Worm (Caenorhabditis elegans): ENCODE data around the gene F52D2.6.

- TF ChIP-seq dpff-1 (tag; optimal IDR thresholded peaks at IDR 0.05) (no peak), Y56A3A.18 (GFP tag; IDR thresholded peaks at IDR 0.05) (no peak), aptf-2 (GFP tag; conservative IDR thresholded peaks at IDR 0.05) (no peak), snpc-3.4 (tag; optimal IDR thresholded peaks at IDR 0.05) (no peak), nhr-90 (tag; optimal IDR thresholded peaks at IDR 0.05) (no peak), ceh-58 (GFP tag; IDR thresholded peaks at IDR 0.05) (no peak), repo-1 (tag; optimal IDR thresholded peaks at IDR 0.05) (no peak), unc-62 (GFP tag; optimal IDR thresholded peaks at IDR 0.05) (no peak), die-1 (tag; optimal IDR thresholded peaks at IDR 0.05) (no peak), lin-40 (tag; optimal IDR thresholded peaks at IDR 0.05) (no peak), lsl-1 (GFP tag; optimal IDR thresholded peaks at IDR 0.05) (no peak), egrh-3 (GFP tag; IDR thresholded peaks at IDR 0.05) (no peak; the same call in 1 of the 2 replicates)
Observed at ce11 chrX:1971647-1972046, 4.1 kb upstream of the F52D2.6 start.
